Fruit fly (Drosophila melanogaster): Measurements from ENCODE around the gene CG17475.

The CG17475 gene

DNA sequence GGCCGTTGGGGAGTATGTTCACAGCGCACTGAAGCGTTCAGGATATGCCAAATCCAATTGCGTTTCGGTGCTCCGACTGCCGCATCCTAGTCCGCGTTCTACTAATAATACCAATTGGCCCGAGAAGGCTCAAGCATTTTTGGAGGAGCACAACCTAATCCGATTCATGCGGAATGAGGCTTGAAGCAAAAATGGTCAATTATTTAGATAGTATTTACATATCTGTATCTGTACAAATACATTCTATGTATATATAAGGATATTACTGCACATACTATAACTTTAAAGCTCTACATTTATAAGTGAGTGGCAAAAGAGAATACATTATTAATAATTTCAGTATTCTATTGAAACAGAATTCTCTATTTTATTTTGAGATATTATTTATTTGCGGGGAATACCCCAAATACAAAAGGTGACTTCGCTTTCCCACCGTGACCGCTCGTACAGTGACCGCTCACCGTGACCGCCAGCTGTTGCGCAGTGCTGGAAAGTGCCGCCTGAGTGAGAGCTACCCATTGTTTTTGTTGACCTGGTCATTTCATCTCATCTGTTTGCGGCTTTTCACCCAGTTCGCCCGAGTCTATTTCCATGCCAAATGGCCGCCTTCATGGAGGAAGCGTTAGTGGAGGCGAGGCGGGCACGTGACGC, 21.3 kb upstream of the CG17475 start, which contains the start of gene CG5292 (continued):
- peak; percentile 31 for TF ChIP-seq Sox102F (GFP tag; optimal IDR thresholded peaks at IDR 0.05)
- TF ChIP-seq CG6854 (GFP tag; optimal IDR thresholded peaks at IDR 0.05): no peak
- no peak for TF ChIP-seq Blimp-1 (GFP tag; optimal IDR thresholded peaks at IDR 0.05)
- no peak for TF ChIP-seq fkh (GFP tag; optimal IDR thresholded peaks at IDR 0.05)
- TF ChIP-seq CG7368 (GFP tag; optimal IDR thresholded peaks at IDR 0.05): no peak
- TF ChIP-seq acj6 (GFP tag; optimal IDR thresholded peaks at IDR 0.05): no peak
- peak; percentile 28 for TF ChIP-seq CG1621 (tag; optimal IDR thresholded peaks at IDR 0.05)
- TF ChIP-seq CG31627 (GFP tag; optimal IDR thresholded peaks at IDR 0.05): peak; percentile 27
- TF ChIP-seq achi (GFP tag; optimal IDR thresholded peaks at IDR 0.05): peak; percentile 45

DNA sequence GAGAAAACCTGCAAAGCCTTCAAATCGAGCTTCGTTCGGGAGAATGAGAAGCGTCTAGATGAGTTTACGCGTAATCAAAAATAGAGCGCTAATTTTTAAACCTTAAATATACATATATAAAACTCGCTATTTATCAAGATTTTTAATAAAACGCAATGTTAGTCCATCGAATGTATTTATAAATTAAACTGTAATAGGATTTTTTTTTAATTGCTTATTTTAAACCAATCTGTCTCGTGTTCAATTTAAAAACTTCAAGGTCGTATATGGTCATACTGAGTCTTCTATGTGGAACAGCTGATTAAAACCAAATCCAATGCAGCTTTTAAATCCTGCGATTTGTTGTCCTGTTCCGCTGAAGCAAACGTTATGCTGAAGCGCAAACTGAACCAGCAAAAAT, 20.1 kb upstream of the CG17475 start, which contains the start of gene Smug:
Gene Smug (plus strand): TSS at position 301 of the 400 bp plus-strand sequence.
- no peak for TF ChIP-seq net (GFP tag; optimal IDR thresholded peaks at IDR 0.05)
- TF ChIP-seq cyc (GFP tag; optimal IDR thresholded peaks at IDR 0.05): no peak
- no peak for TF ChIP-seq Gug (GFP tag; IDR thresholded peaks at IDR 0.05)
- no peak for TF ChIP-seq CG8119 (GFP tag; IDR thresholded peaks at IDR 0.05)
- TF ChIP-seq Ets21C (GFP tag; optimal IDR thresholded peaks at IDR 0.05): no peak
- no peak for TF ChIP-seq CG32006 (GFP tag; optimal IDR thresholded peaks at IDR 0.05)
- TF ChIP-seq ss (GFP tag; optimal IDR thresholded peaks at IDR 0.05): no peak
- TF ChIP-seq Met (GFP tag; optimal IDR thresholded peaks at IDR 0.05): no peak

DNA sequence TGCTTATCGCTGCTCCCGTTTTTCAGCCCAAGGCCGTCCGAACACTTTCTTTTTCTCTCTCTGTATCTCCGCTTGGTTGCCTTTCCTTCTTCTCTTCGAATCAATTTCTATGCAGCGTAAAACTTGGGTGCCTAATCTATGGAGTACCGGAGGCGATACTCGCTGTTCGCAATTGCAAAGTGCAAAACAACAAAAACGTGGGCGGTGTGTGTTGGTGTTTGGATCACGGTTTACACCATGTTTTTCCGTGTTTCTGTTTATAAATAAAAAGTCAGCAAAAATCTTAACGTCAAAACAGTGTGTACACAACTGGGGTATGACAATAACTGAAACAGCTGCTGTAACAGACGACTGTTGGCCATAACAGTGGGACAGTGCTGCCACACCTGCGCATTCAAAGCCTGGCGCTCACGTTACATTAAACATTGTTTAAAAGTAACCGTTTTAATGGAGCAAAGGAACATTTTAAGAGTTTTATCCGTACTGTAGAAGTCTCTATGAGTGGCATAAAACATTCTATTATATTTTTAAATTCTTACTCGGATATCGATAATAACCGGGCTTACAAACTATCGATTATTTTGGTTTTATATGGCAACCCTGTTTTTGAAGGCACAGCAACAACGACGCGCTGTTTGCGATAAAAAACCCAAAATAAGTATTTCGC, 19.0 kb upstream of the CG17475 start, which contains the start of the genes m-cup and Det:
Gene m-cup (minus strand): TSS at position 333 of the 667 bp plus-strand sequence.
Gene Det (plus strand): TSS at position 588 of the 667 bp plus-strand sequence.
- no peak for TF ChIP-seq CG4318 (GFP tag; optimal IDR thresholded peaks at IDR 0.05)
- TF ChIP-seq CG8119 (GFP tag; IDR thresholded peaks at IDR 0.05): 0 out of 3 replicates have a peak, but pooled peaks have one; percentile 30
- no peak for TF ChIP-seq achi (GFP tag; optimal IDR thresholded peaks at IDR 0.05)
- no peak for TF ChIP-seq svp (GFP tag)
- TF ChIP-seq CG34406 (GFP tag; optimal IDR thresholded peaks at IDR 0.05): no peak
- TF ChIP-seq topi (GFP tag; optimal IDR thresholded peaks at IDR 0.05): no peak
- TF ChIP-seq CG10631 (GFP tag; optimal IDR thresholded peaks at IDR 0.05): no peak
- peak; percentile 10 for TF ChIP-seq Smox (GFP tag; optimal IDR thresholded peaks at IDR 0.05)
- TF ChIP-seq CG6163 (GFP tag; IDR thresholded peaks at IDR 0.05): 0 out of 3 replicates have a peak, but pooled peaks have one; percentile 13
- peak; percentile 20 for TF ChIP-seq Sox14 (GFP tag; optimal IDR thresholded peaks at IDR 0.05)
- no peak for TF ChIP-seq CG11902 (GFP tag; optimal IDR thresholded peaks at IDR 0.05)
- no peak for TF ChIP-seq Eip75B (GFP tag; optimal IDR thresholded peaks at IDR 0.05)
- peak; percentile 21 for TF ChIP-seq cyc (GFP tag; optimal IDR thresholded peaks at IDR 0.05)
- TF ChIP-seq CG31627 (GFP tag; optimal IDR thresholded peaks at IDR 0.05): peak; percentile 15
- peak; percentile 29 for TF ChIP-seq CG3919 (GFP tag; optimal IDR thresholded peaks at IDR 0.05)
- no peak for TF ChIP-seq fd59A (GFP tag; optimal IDR thresholded peaks at IDR 0.05)
- peak; percentile 27 for TF ChIP-seq Hr39 (GFP tag; optimal IDR thresholded peaks at IDR 0.05)
- peak; percentile 74 for TF ChIP-seq Eip78C (GFP tag)
- no peak for TF ChIP-seq ss (GFP tag; optimal IDR thresholded peaks at IDR 0.05)
- TF ChIP-seq salr (GFP tag; optimal IDR thresholded peaks at IDR 0.05): no peak
- peak; percentile 11 for TF ChIP-seq pdm3 (GFP tag; optimal IDR thresholded peaks at IDR 0.05)
- no peak for TF ChIP-seq Sox102F (GFP tag; optimal IDR thresholded peaks at IDR 0.05)
- no peak for TF ChIP-seq fkh (GFP tag; optimal IDR thresholded peaks at IDR 0.05)
- no peak for TF ChIP-seq CG15336 (GFP tag; IDR thresholded peaks at IDR 0.05)
- TF ChIP-seq Ets21C (GFP tag; optimal IDR thresholded peaks at IDR 0.05): peak; percentile 26
- TF ChIP-seq CG6854 (GFP tag; optimal IDR thresholded peaks at IDR 0.05): no peak
- TF ChIP-seq dsx (GFP tag; optimal IDR thresholded peaks at IDR 0.05; ENCODE audit: poor library complexity, severe bottlenecking): no peak
- no peak for TF ChIP-seq CG9139 (GFP tag; optimal IDR thresholded peaks at IDR 0.05)
- TF ChIP-seq Sox15 (GFP tag; optimal IDR thresholded peaks at IDR 0.05): no peak
- no peak for TF ChIP-seq Gug (GFP tag; IDR thresholded peaks at IDR 0.05)
- no peak for TF ChIP-seq CG6792 (GFP tag; optimal IDR thresholded peaks at IDR 0.05)
- peak; percentile 0 for TF ChIP-seq net (GFP tag; optimal IDR thresholded peaks at IDR 0.05)
- no peak for TF ChIP-seq Ets96B (tag; optimal IDR thresholded peaks at IDR 0.05)
- no peak for TF ChIP-seq CG10669 (GFP tag; optimal IDR thresholded peaks at IDR 0.05)
